Fruit fly (Drosophila melanogaster) whole organism, embryonic: ENCODE measurements around the gene Mdh2.

ENCODE experiments used
- Atf-2 ChIP-seq: fragments of 200-800 bp; sonication (Bioruptor generic); optimal IDR thresholded peaks from 2 replicates; lab custom pipeline; 2016; ENCODE audit warnings: missing biosample characterization, missing genetic modification characterization
- CG11085 ChIP-seq: fragments of 200-800 bp; sonication (Bioruptor generic); IDR thresholded peaks from 2 replicates; pipeline ENCODE4 v1.3.6; 2022; ENCODE audit warnings: missing biosample characterization, missing genetic modification characterization
- CG11723 ChIP-seq: fragments of 200-800 bp; sonication (Bioruptor generic); optimal IDR thresholded peaks from 2 replicates; lab custom pipeline; 2017; ENCODE audit warnings: missing biosample characterization, mild to moderate bottlenecking, missing genetic modification characterization
- CG13424 ChIP-seq: fragments of 200-800 bp; sonication (Bioruptor generic); optimal IDR thresholded peaks from 2 replicates; lab custom pipeline; 2019; ENCODE audit warnings: missing biosample characterization, mild to moderate bottlenecking, missing genetic modification characterization, moderate library complexity
- CG15011 ChIP-seq: fragments of 200-800 bp; sonication (Bioruptor generic); optimal IDR thresholded peaks from 3 replicates; lab custom pipeline; 2018; ENCODE audit warnings: missing biosample characterization, mild to moderate bottlenecking, missing genetic modification characterization
- CG1602 ChIP-seq: fragments of 200-800 bp; sonication (Bioruptor generic); optimal IDR thresholded peaks from 3 replicates; lab custom pipeline; 2016; ENCODE audit warnings: missing biosample characterization, missing genetic modification characterization
- CG1603 ChIP-seq: fragments of 200-800 bp; sonication (Bioruptor generic); optimal IDR thresholded peaks from 2 replicates; lab custom pipeline; 2019; ENCODE audit warnings: missing biosample characterization, mild to moderate bottlenecking, missing genetic modification characterization, moderate library complexity
- CG2889 ChIP-seq: fragments of 200-800 bp; sonication (Bioruptor generic); IDR thresholded peaks from 3 replicates; pipeline ENCODE4 v1.3.6; 2022; ENCODE audit warnings: missing biosample characterization, missing genetic modification characterization
- CG4707 ChIP-seq: fragments of 200-800 bp; sonication (Bioruptor generic); optimal IDR thresholded peaks from 2 replicates; lab custom pipeline; 2018; ENCODE audit warnings: missing biosample characterization, mild to moderate bottlenecking, missing genetic modification characterization, moderate library complexity
- CG6689 ChIP-seq: fragments of 200-800 bp; sonication (Bioruptor generic); IDR thresholded peaks from 2 replicates; pipeline ENCODE4 v1.3.6; 2022; ENCODE audit warnings: missing biosample characterization, missing genetic modification characterization
- CG9932 ChIP-seq: fragments of 200-800 bp; sonication (Bioruptor generic); IDR thresholded peaks from 2 replicates; pipeline ENCODE4 v1.3.6; 2022; ENCODE audit warnings: missing biosample characterization, missing genetic modification characterization
- CTCF ChIP-seq: fragments of 200-800 bp; sonication (Bioruptor generic); optimal IDR thresholded peaks from 2 replicates; lab custom pipeline; 2017; ENCODE audit warnings: missing biosample characterization, mild to moderate bottlenecking, missing genetic modification characterization, moderate library complexity
- Doc2 ChIP-seq: fragments of 200-800 bp; sonication (Bioruptor generic); IDR thresholded peaks from 2 replicates; pipeline ENCODE4 v1.3.6; 2022; ENCODE audit warnings: missing biosample characterization, missing genetic modification characterization
- Dref ChIP-seq: fragments of 200-800 bp; sonication (Bioruptor generic); IDR thresholded peaks from 2 replicates; pipeline ENCODE4 v1.3.6; 2022; ENCODE audit warnings: missing biosample characterization, missing genetic modification characterization
- HmgZ ChIP-seq: fragments of 200-800 bp; sonication (Bioruptor generic); optimal IDR thresholded peaks from 2 replicates; lab custom pipeline; 2018; ENCODE audit warnings: missing biosample characterization, mild to moderate bottlenecking, missing genetic modification characterization
- Med ChIP-seq: fragments of 200-800 bp; sonication (Bioruptor generic); peaks from one replicate; lab custom pipeline; 2016; ENCODE audit warnings: missing biosample characterization, missing genetic modification characterization, mild to moderate bottlenecking, inconsistent platforms, moderate library complexity
- Meics ChIP-seq: fragments of 200-800 bp; sonication (Bioruptor generic); optimal IDR thresholded peaks from 2 replicates; lab custom pipeline; 2017; ENCODE audit warnings: missing biosample characterization, mild to moderate bottlenecking, missing genetic modification characterization
- NFAT ChIP-seq: fragments of 200-800 bp; sonication (Bioruptor generic); IDR thresholded peaks from 2 replicates; pipeline ENCODE4 v1.3.6; 2022; ENCODE audit warnings: missing biosample characterization, missing genetic modification characterization
- Oaz ChIP-seq: fragments of 200-800 bp; sonication (Bioruptor generic); IDR thresholded peaks from 2 replicates; pipeline ENCODE4 v1.3.6; 2022; ENCODE audit warnings: missing biosample characterization, missing genetic modification characterization
- Scr ChIP-seq: fragments of 200-800 bp; sonication (Bioruptor generic); IDR thresholded peaks from 2 replicates; pipeline ENCODE4 v1.3.6; 2022; ENCODE audit warnings: missing biosample characterization, missing genetic modification characterization; ENCODE audit not compliant: partially characterized antibody
- Six4 ChIP-seq: fragments of 200-800 bp; sonication (Bioruptor generic); optimal IDR thresholded peaks from 2 replicates; lab custom pipeline; 2016; ENCODE audit warnings: missing biosample characterization, missing genetic modification characterization
- cad ChIP-seq: fragments of >200 bp; optimal IDR thresholded peaks from 2 replicates; lab custom pipeline; 2017; ENCODE audit warnings: missing biosample characterization, missing genetic modification characterization
- chn ChIP-seq: fragments of 200-800 bp; sonication (Bioruptor generic); optimal IDR thresholded peaks from 2 replicates; lab custom pipeline; 2016; ENCODE audit warnings: missing biosample characterization, missing genetic modification characterization
- dm ChIP-seq: fragments of 200-800 bp; sonication (Bioruptor generic); optimal IDR thresholded peaks from 3 replicates; lab custom pipeline; 2016; ENCODE audit warnings: missing biosample characterization, missing genetic modification characterization
- dmrt11E ChIP-seq: fragments of 200-800 bp; sonication (Bioruptor generic); optimal IDR thresholded peaks from 3 replicates; lab custom pipeline; 2018; ENCODE audit warnings: missing biosample characterization, mild to moderate bottlenecking, missing genetic modification characterization, moderate library complexity
- eve ChIP-seq, 2 experiments: fragments of >200 bp; optimal IDR thresholded peaks; 2 replicates each; lab custom pipeline; 2017; ENCODE audit warnings: missing biosample characterization in 2 of 2, missing genetic modification characterization in 2 of 2
- ftz-f1 ChIP-seq: fragments of 200-800 bp; sonication (Bioruptor generic); optimal IDR thresholded peaks from 2 replicates; lab custom pipeline; 2016; ENCODE audit warnings: missing biosample characterization, missing genetic modification characterization
- grn ChIP-seq: fragments of 200-800 bp; sonication (Bioruptor generic); optimal IDR thresholded peaks from 3 replicates; lab custom pipeline; 2017; ENCODE audit warnings: missing biosample characterization, missing genetic modification characterization
- gsb-n ChIP-seq: fragments of 200-800 bp; sonication (Bioruptor generic); optimal IDR thresholded peaks from 3 replicates; lab custom pipeline; 2018; ENCODE audit warnings: missing biosample characterization, mild to moderate bottlenecking, missing genetic modification characterization
- h ChIP-seq: fragments of >200 bp; optimal IDR thresholded peaks from 2 replicates; lab custom pipeline; 2017
- jing ChIP-seq: fragments of 200-800 bp; sonication (Bioruptor generic); optimal IDR thresholded peaks from 2 replicates; lab custom pipeline; 2018; ENCODE audit warnings: missing biosample characterization, mild to moderate bottlenecking, missing genetic modification characterization
- kni ChIP-seq: fragments of 200-800 bp; sonication (Bioruptor generic); optimal IDR thresholded peaks from 3 replicates; lab custom pipeline; 2017; ENCODE audit warnings: mild to moderate bottlenecking, missing biosample characterization, missing genetic modification reagents, missing genetic modification characterization
- mam ChIP-seq: fragments of 200-800 bp; sonication (Bioruptor generic); optimal IDR thresholded peaks from 3 replicates; lab custom pipeline; 2016; ENCODE audit warnings: missing biosample characterization, missing genetic modification characterization
- mld ChIP-seq: fragments of 200-800 bp; sonication (Bioruptor generic); IDR thresholded peaks from 3 replicates; pipeline ENCODE4 v1.3.6; 2022; ENCODE audit warnings: missing biosample characterization, missing genetic modification characterization; ENCODE audit not compliant: partially characterized antibody
- nau ChIP-seq: fragments of 200-800 bp; sonication (Bioruptor generic); optimal IDR thresholded peaks from 3 replicates; lab custom pipeline; 2017; ENCODE audit warnings: missing biosample characterization, mild to moderate bottlenecking, missing genetic modification characterization, missing genetic modification reagents
- nerfin-1 ChIP-seq: fragments of 200-800 bp; sonication (Bioruptor generic); optimal IDR thresholded peaks from 3 replicates; lab custom pipeline; 2019; ENCODE audit warnings: missing biosample characterization, mild to moderate bottlenecking, missing genetic modification characterization, moderate library complexity
- nom ChIP-seq: fragments of 200-800 bp; sonication (Bioruptor generic); optimal IDR thresholded peaks from 2 replicates; lab custom pipeline; 2017; ENCODE audit warnings: missing biosample characterization, missing genetic modification characterization, mild to moderate bottlenecking, moderate library complexity, missing genetic modification reagents
- p53 ChIP-seq: fragments of 200-800 bp; sonication (Bioruptor generic); optimal IDR thresholded peaks from 2 replicates; lab custom pipeline; 2016; ENCODE audit warnings: missing biosample characterization, missing genetic modification characterization
- pros ChIP-seq: fragments of 200-800 bp; sonication (Bioruptor generic); optimal IDR thresholded peaks from 3 replicates; lab custom pipeline; 2019; ENCODE audit warnings: missing biosample characterization, mild to moderate bottlenecking, missing genetic modification characterization, moderate library complexity
- psq ChIP-seq: fragments of 200-800 bp; sonication (Bioruptor generic); optimal IDR thresholded peaks from 2 replicates; lab custom pipeline; 2017; ENCODE audit warnings: missing biosample characterization, missing genetic modification characterization
- pum ChIP-seq: fragments of 200-800 bp; sonication (Bioruptor generic); optimal IDR thresholded peaks from 2 replicates; lab custom pipeline; 2016; ENCODE audit warnings: missing biosample characterization, missing genetic modification characterization
- sens ChIP-seq: fragments of 200-800 bp; sonication (Bioruptor generic); peaks from one replicate; lab custom pipeline; 2016; ENCODE audit warnings: missing biosample characterization, missing genetic modification characterization
- sr ChIP-seq: fragments of 200-800 bp; sonication (Bioruptor generic); IDR thresholded peaks from 3 replicates; pipeline ENCODE4 v1.3.6; 2022; ENCODE audit warnings: missing biosample characterization, missing genetic modification characterization
- tna ChIP-seq: fragments of 200-800 bp; sonication (Bioruptor generic); IDR thresholded peaks from 2 replicates; pipeline ENCODE4 v1.3.6; 2022; ENCODE audit warnings: missing biosample characterization, missing genetic modification characterization; ENCODE audit not compliant: partially characterized antibody
- vnd ChIP-seq: fragments of 200-800 bp; sonication (Bioruptor generic); IDR thresholded peaks from 3 replicates; pipeline ENCODE4 v1.3.6; 2022; ENCODE audit warnings: missing biosample characterization, missing genetic modification characterization; ENCODE audit not compliant: partially characterized antibody
- zen ChIP-seq: fragments of 200-800 bp; sonication (Bioruptor generic); optimal IDR thresholded peaks from 3 replicates; lab custom pipeline; 2018; ENCODE audit warnings: missing biosample characterization, mild to moderate bottlenecking, missing genetic modification characterization, moderate library complexity

Mdh2 gene

dm6 chr3R:18255281-18255680, 29.1 kb downstream of the Mdh2 start, which contains the start of the genes Ada2a, Polr2D, Tgs1 and moi (continued):
- TF ChIP-seq jing, result no peak
- TF ChIP-seq CG4707 (GFP tag; lab: Kevin White, UChicago), result no peak
- peak; percentile 18 for TF ChIP-seq sens
- no peak for TF ChIP-seq Atf-2 (GFP tag; lab: Kevin White, UChicago)
- TF ChIP-seq Med (GFP tag; lab: Kevin White, UChicago), result peak; percentile 82
- no peak for TF ChIP-seq psq (GFP tag; lab: Kevin White, UChicago)
- peak; percentile 74; the same call in 2 of the 3 replicates for TF ChIP-seq mld (GFP tag; lab: Robert Waterston, UW)
- TF ChIP-seq Meics (GFP tag; lab: Kevin White, UChicago), result no peak
- no peak for TF ChIP-seq CG2889 (GFP tag; lab: Robert Waterston, UW)
- TF ChIP-seq grn (GFP tag; lab: Kevin White, UChicago), result no peak
- TF ChIP-seq CG11723, result no peak
- no peak for TF ChIP-seq CG15011 (GFP tag; lab: Kevin White, UChicago)
- TF ChIP-seq CG9932 (GFP tag; lab: Robert Waterston, UW), result peak; percentile 44
- no peak for TF ChIP-seq Oaz
- no peak for TF ChIP-seq nom (GFP tag; lab: Kevin White, UChicago)
- peak; percentile 79 for TF ChIP-seq Scr
- no peak for TF ChIP-seq Doc2 (GFP tag; lab: Robert Waterston, UW)
- no peak for TF ChIP-seq CTCF (GFP tag; lab: Kevin White, UChicago)
- no peak for TF ChIP-seq p53
- no peak for TF ChIP-seq CG6689
- no peak for TF ChIP-seq pum (GFP tag; lab: Kevin White, UChicago)
- TF ChIP-seq ftz-f1 (GFP tag; lab: Kevin White, UChicago), result peak; percentile 80
- TF ChIP-seq chn, result no peak
- TF ChIP-seq dm, result peak; percentile 55
- TF ChIP-seq zen (tag; lab: Kevin White, UChicago), result no peak
- TF ChIP-seq NFAT (GFP tag; lab: Robert Waterston, UW), result no peak
- TF ChIP-seq CG11085 (GFP tag; lab: Robert Waterston, UW), result no peak
- TF ChIP-seq tna (GFP tag; lab: Robert Waterston, UW), result peak; percentile 47; the same call in 1 of the 2 replicates
- TF ChIP-seq HmgZ (tag; lab: Kevin White, UChicago), result peak; percentile 15
- TF ChIP-seq vnd, result peak; percentile 61
- TF ChIP-seq Dref (GFP tag; lab: Robert Waterston, UW), result peak; percentile 82
- no peak for TF ChIP-seq CG1603
- TF ChIP-seq, all 482 proteins: peak for 71

- TF ChIP-seq gsb-n (tag; lab: Kevin White, UChicago), result peak; percentile 71
- TF ChIP-seq pros, result peak; percentile 40
- TF ChIP-seq nerfin-1, result peak; percentile 53
- no peak for TF ChIP-seq h (lab: Kevin White, UChicago)
- no peak for TF ChIP-seq nau (GFP tag; lab: Kevin White, UChicago)
- TF ChIP-seq Doc2 (GFP tag; lab: Robert Waterston, UW), result no peak
- no peak for TF ChIP-seq sr
- no peak for TF ChIP-seq mam (GFP tag; lab: Kevin White, UChicago)
- no peak for TF ChIP-seq cad (GFP tag; lab: Kevin White, UChicago)
- TF ChIP-seq CG13424, result no peak
- no peak for TF ChIP-seq CG1602
- no peak for TF ChIP-seq dmrt11E (tag; lab: Kevin White, UChicago)
- TF ChIP-seq eve (GFP tag; optimal IDR thresholded peaks at IDR 0.05; lab: Kevin White, UChicago), result no peak
- no peak for TF ChIP-seq Six4 (GFP tag; lab: Kevin White, UChicago)
- no peak for TF ChIP-seq kni
These were observed 33.8 kb downstream of the Mdh2 start for dm6 chr3R:18260016-18260415.
